Fruit fly (Drosophila melanogaster) whole organism, larva: Measurements from ENCODE around the gene CG43098.

Source experiments
- noc ChIP-seq: fragments of 200-800 bp; sonication (Bioruptor generic); optimal IDR thresholded peaks from 3 replicates; lab custom pipeline; 2019; ENCODE audit warnings: missing biosample characterization, mild to moderate bottlenecking, missing genetic modification characterization, moderate library complexity

Gene CG43098

dm6 chr3L:3706782-3707181 lies 47.9 kb downstream of the CG43098 start:
- TF ChIP-seq noc (tag; lab: Kevin White, UChicago), result no peak

- TF ChIP-seq noc (tag; lab: Kevin White, UChicago), result no peak
Observed at dm6 chr3L:3707929-3708328, 49.1 kb downstream of the CG43098 start.
